Worm (Caenorhabditis elegans) whole organism, L3 larva: ENCODE data around the gene nhr-226.

ENCODE experiments used
- egl-27 ChIP-seq: sonication (generic microtip); optimal IDR thresholded peaks from 4 replicates; lab custom pipeline; 2017; ENCODE audit warnings: missing biosample characterization, missing genetic modification reagents, missing genetic modification characterization
- skn-1 ChIP-seq: fragments of 150-350 bp; optimal IDR thresholded peaks from 2 replicates; lab custom pipeline; 2014; ENCODE audit warnings: missing biosample characterization, missing genetic modification characterization

- TF ChIP-seq egl-27 (tag; lab: Kevin White, UChicago): no peak
- no peak for TF ChIP-seq skn-1
These were observed 9.6 kb upstream of the nhr-226 start, which contains the start of gene nhr-227 for ce11 chrV:2285107-2285506.
